Worm (Caenorhabditis elegans) whole organism, early embryonic: ENCODE data around the gene htp-1.

ENCODE experiments used
- B0310.2 ChIP-seq: sonication (generic microtip); optimal IDR thresholded peaks from 2 replicates; lab custom pipeline; 2016; ENCODE audit warnings: mild to moderate bottlenecking, missing genetic modification characterization, missing compliant biosample characterization
- F13C5.2 ChIP-seq: sonication (generic microtip); optimal IDR thresholded peaks from 2 replicates; lab custom pipeline; 2017; ENCODE audit warnings: mild to moderate bottlenecking, missing genetic modification characterization, inconsistent platforms, missing compliant biosample characterization
- aly-1 ChIP-seq: sonication (generic microtip); optimal IDR thresholded peaks from 2 replicates; lab custom pipeline; 2016; ENCODE audit warnings: missing genetic modification characterization, missing compliant biosample characterization
- ama-1 ChIP-seq: fragments of 150-350 bp; optimal IDR thresholded peaks from 2 replicates; lab custom pipeline; 2014
- ceh-13 ChIP-seq: fragments of 200-800 bp; sonication (Bioruptor generic); optimal IDR thresholded peaks from 2 replicates; lab custom pipeline; 2018; ENCODE audit warnings: mild to moderate bottlenecking, missing genetic modification characterization, missing compliant biosample characterization
- ceh-36 ChIP-seq: sonication (generic microtip); optimal IDR thresholded peaks from 2 replicates; lab custom pipeline; 2016; ENCODE audit warnings: missing genetic modification characterization, inconsistent platforms, missing compliant biosample characterization
- ets-7 ChIP-seq: sonication (generic microtip); optimal IDR thresholded peaks from 2 replicates; lab custom pipeline; 2016; ENCODE audit warnings: missing genotype, missing genetic modification characterization, missing compliant biosample characterization
- flt-1 ChIP-seq: fragments of 200-800 bp; sonication (Bioruptor generic); IDR thresholded peaks from 2 replicates; pipeline ENCODE4 v1.3.6; 2022; ENCODE audit warnings: missing genetic modification characterization, missing compliant biosample characterization
- hmbx-1 ChIP-seq: sonication (generic microtip); optimal IDR thresholded peaks from 2 replicates; lab custom pipeline; 2016; ENCODE audit warnings: mild to moderate bottlenecking, missing genetic modification characterization, missing compliant biosample characterization
- hmg-4 ChIP-seq: fragments of 200-800 bp; sonication (Bioruptor generic); optimal IDR thresholded peaks from 2 replicates; lab custom pipeline; 2018; ENCODE audit warnings: mild to moderate bottlenecking, missing genetic modification characterization, missing compliant biosample characterization
- hnd-1 ChIP-seq: sonication (generic microtip); optimal IDR thresholded peaks from 2 replicates; lab custom pipeline; 2016; ENCODE audit warnings: missing genetic modification characterization, missing compliant biosample characterization
- pes-1 ChIP-seq: fragments of 200-800 bp; sonication (Bioruptor generic); IDR thresholded peaks from 2 replicates; pipeline ENCODE4 v1.3.6; 2022; ENCODE audit warnings: missing genetic modification reagents, missing genetic modification characterization, missing compliant biosample characterization
- scrt-1 ChIP-seq: fragments of 200-800 bp; sonication (Bioruptor generic); IDR thresholded peaks from 2 replicates; pipeline ENCODE4 v1.3.6; 2022; ENCODE audit warnings: missing genetic modification characterization, missing compliant biosample characterization
- sea-1 ChIP-seq: fragments of 200-800 bp; sonication (Bioruptor generic); conservative IDR thresholded peaks from 2 replicates; pipeline ENCODE4 v1.3.6; 2022; ENCODE audit warnings: missing genetic modification characterization, missing compliant biosample characterization
- tbx-11 ChIP-seq: fragments of 200-800 bp; sonication (Bioruptor generic); IDR thresholded peaks from 2 replicates; pipeline ENCODE4 v1.3.6; 2022; ENCODE audit warnings: missing genetic modification characterization, missing compliant biosample characterization
- tbx-37 ChIP-seq: fragments of 200-800 bp; sonication (Bioruptor generic); conservative IDR thresholded peaks from 2 replicates; pipeline ENCODE4 v1.3.6; 2022; ENCODE audit warnings: missing genetic modification reagents, missing genetic modification characterization, missing compliant biosample characterization
- tra-4 ChIP-seq: sonication (generic microtip); optimal IDR thresholded peaks from 2 replicates; lab custom pipeline; 2017; ENCODE audit warnings: missing genetic modification characterization, missing compliant biosample characterization

htp-1 gene

ce11 chrIV:5370914-5371313, 20.4 kb downstream of the htp-1 start:
- TF ChIP-seq tbx-11 (0 out of 2 replicates have a peak, but pooled peaks have one; percentile 45), tbx-37 (GFP tag; lab: Robert Waterston, UW) (0 out of 2 replicates have a peak, but pooled peaks have one; percentile 32), hnd-1 (tag; lab: Kevin White, UChicago) (peak; percentile 25), hmbx-1 (tag; lab: Kevin White, UChicago) (peak; percentile 2), ceh-36 (tag; lab: Kevin White, UChicago) (no peak), tra-4 (tag; lab: Kevin White, UChicago) (no peak), flt-1 (GFP tag; lab: Robert Waterston, UW) (peak; percentile 52; the same call in 1 of the 2 replicates), F13C5.2 (tag; lab: Kevin White, UChicago) (peak; percentile 72), ets-7 (tag; lab: Kevin White, UChicago) (peak; percentile 56), sea-1 (GFP tag; lab: Robert Waterston, UW) (peak; percentile 53; the same call in 1 of the 2 replicates), ama-1 (lab: Kevin White, UChicago) (no peak), pes-1 (GFP tag; lab: Robert Waterston, UW) (peak; percentile 81), scrt-1 (GFP tag; lab: Robert Waterston, UW) (0 out of 2 replicates have a peak, but pooled peaks have one; percentile 33), aly-1 (tag; lab: Kevin White, UChicago) (no peak), B0310.2 (tag; lab: Kevin White, UChicago) (no peak), ceh-13 (GFP tag; lab: Kevin White, UChicago) (peak; percentile 39), hmg-4 (peak; percentile 9)

DNA sequence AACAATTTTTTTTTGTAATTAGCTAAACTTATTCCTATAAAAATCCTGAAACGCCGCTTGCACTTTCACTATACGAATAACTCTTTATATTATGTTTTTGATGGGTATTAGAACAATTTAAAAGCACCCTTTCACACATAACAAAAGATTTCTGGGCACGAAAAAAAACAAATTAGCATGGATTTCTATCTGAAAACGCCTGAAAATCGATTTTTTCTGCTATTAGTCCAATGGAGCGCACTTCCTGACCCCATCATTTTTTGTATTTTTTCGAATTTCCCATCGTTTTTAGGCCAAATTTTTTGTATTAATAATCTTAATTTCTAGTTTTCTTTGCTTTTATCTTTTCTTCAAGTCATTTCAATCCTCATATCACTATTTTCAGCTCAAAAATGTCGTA, 21.9 kb downstream of the htp-1 start, which contains the start of gene F41H10.3:
Gene F41H10.3 (plus strand): TSS at position 388 of the 400 bp plus-strand sequence.
- TF ChIP-seq tbx-37 (GFP tag; lab: Robert Waterston, UW) (no peak), hnd-1 (tag; lab: Kevin White, UChicago) (no peak), ets-7 (tag; lab: Kevin White, UChicago) (no peak), B0310.2 (tag; lab: Kevin White, UChicago) (no peak), hmg-4 (no peak), ceh-36 (tag; lab: Kevin White, UChicago) (no peak), sea-1 (GFP tag; lab: Robert Waterston, UW) (no peak), tbx-11 (no peak), pes-1 (GFP tag; lab: Robert Waterston, UW) (no peak), scrt-1 (GFP tag; lab: Robert Waterston, UW) (no peak), hmbx-1 (tag; lab: Kevin White, UChicago) (no peak)

DNA sequence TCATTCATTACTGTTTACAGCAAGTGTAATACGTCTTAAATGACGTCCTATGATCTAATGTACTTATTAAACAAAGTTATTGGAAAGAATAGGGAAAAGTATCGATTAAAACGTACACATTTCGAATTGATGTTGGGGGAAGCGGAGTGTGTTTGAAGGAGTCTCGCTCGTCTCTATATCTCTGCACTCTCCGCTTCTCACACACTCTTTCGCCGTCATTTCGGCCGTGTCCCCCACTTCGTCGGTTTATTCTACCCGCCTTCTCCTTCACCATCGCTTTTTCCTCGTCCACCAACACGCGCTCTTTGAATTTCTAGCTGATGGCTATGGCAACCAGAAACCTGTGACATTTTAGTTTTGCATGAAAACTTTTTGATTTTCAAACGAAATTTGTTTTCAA, 22.5 kb downstream of the htp-1 start:
- TF ChIP-seq ceh-13 (GFP tag; lab: Kevin White, UChicago) (no peak), tbx-11 (no peak), tbx-37 (GFP tag; lab: Robert Waterston, UW) (no peak), ets-7 (tag; lab: Kevin White, UChicago) (no peak), hmbx-1 (tag; lab: Kevin White, UChicago) (no peak), hmg-4 (no peak), pes-1 (GFP tag; lab: Robert Waterston, UW) (no peak), B0310.2 (tag; lab: Kevin White, UChicago) (no peak), aly-1 (tag; lab: Kevin White, UChicago) (peak; percentile 33)

- TF ChIP-seq hmg-4 (no peak), pes-1 (GFP tag; lab: Robert Waterston, UW) (no peak), ets-7 (tag; lab: Kevin White, UChicago) (no peak), hmbx-1 (tag; lab: Kevin White, UChicago) (no peak), tra-4 (tag; lab: Kevin White, UChicago) (no peak), ceh-36 (tag; lab: Kevin White, UChicago) (no peak), tbx-11 (no peak), ceh-13 (GFP tag; lab: Kevin White, UChicago) (no peak), aly-1 (tag; lab: Kevin White, UChicago) (no peak), flt-1 (GFP tag; lab: Robert Waterston, UW) (no peak), tbx-37 (GFP tag; lab: Robert Waterston, UW) (no peak), ama-1 (lab: Kevin White, UChicago) (no peak), F13C5.2 (tag; lab: Kevin White, UChicago) (no peak), B0310.2 (tag; lab: Kevin White, UChicago) (no peak), sea-1 (GFP tag; lab: Robert Waterston, UW) (no peak), scrt-1 (GFP tag; lab: Robert Waterston, UW) (no peak), hnd-1 (tag; lab: Kevin White, UChicago) (no peak)
Observed at ce11 chrIV:5367899-5368298, 23.5 kb downstream of the htp-1 start.

DNA sequence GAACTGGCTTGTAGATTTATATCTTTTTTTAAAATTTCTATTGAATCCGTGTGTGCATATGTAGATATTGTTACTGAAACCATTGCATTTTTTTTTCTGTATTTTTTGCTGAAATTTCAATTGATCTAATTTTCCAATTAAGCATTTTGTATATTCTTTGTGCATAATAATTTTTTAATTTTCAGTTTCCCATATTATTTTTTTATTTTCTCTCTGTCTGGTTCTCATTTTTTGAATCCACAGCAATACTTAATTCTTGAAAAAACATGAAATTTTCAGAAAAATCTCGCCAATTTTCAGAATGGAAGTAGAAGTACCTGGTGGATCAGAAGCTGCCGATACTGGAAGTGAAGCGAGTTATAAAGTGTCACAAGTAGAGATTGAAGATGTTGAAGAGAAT, 24.8 kb downstream of the htp-1 start, which contains the start of gene sand-1:
Gene sand-1 (plus strand): TSS at position 301 of the 400 bp plus-strand sequence.
- TF ChIP-seq sea-1 (GFP tag; lab: Robert Waterston, UW) (no peak), tbx-37 (GFP tag; lab: Robert Waterston, UW) (no peak), ceh-13 (GFP tag; lab: Kevin White, UChicago) (no peak), aly-1 (tag; lab: Kevin White, UChicago) (no peak), ets-7 (tag; lab: Kevin White, UChicago) (no peak), hnd-1 (tag; lab: Kevin White, UChicago) (no peak), flt-1 (GFP tag; lab: Robert Waterston, UW) (no peak), hmg-4 (no peak), B0310.2 (tag; lab: Kevin White, UChicago) (no peak), ama-1 (lab: Kevin White, UChicago) (no peak), tra-4 (tag; lab: Kevin White, UChicago) (no peak)

DNA sequence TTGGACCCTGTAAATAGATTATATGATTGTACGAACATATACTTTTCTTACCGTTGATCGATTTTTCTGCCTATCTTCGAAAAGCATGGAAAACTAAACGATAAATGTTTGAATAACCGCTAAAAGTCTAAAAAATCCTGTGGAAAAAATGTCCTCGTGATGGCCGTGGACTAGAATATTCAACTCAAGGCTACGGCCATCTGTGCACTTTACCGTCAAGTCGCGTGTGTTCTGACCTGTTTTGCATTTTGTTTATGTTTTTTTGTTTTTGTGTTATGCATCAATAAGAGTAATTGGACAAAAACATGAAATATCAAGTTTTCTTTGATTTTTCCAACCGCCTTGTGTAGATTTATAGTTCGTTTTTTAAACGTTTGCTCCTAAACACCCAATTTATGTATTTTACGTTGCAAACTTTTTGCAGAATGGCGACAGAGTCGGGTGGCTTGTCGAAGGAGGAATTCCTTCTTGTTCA, 27.2 kb downstream of the htp-1 start, which contains the start of the genes hda-6 and F41H10.4:
Gene hda-6 (minus strand): TSS at position 172 of the 475 bp plus-strand sequence.
Gene F41H10.4 (plus strand): TSS at position 425 of the 475 bp plus-strand sequence.
- TF ChIP-seq tra-4 (tag; lab: Kevin White, UChicago), result no peak
- TF ChIP-seq ama-1 (lab: Kevin White, UChicago), result no peak
- no peak for TF ChIP-seq tbx-37 (GFP tag; lab: Robert Waterston, UW)
- no peak for TF ChIP-seq sea-1 (GFP tag; lab: Robert Waterston, UW)
- TF ChIP-seq tbx-11, result no peak
- TF ChIP-seq B0310.2 (tag; lab: Kevin White, UChicago), result no peak
- no peak for TF ChIP-seq ceh-36 (tag; lab: Kevin White, UChicago)
- no peak for TF ChIP-seq hnd-1 (tag; lab: Kevin White, UChicago)
- TF ChIP-seq pes-1 (GFP tag; lab: Robert Waterston, UW), result no peak
- TF ChIP-seq hmg-4, result no peak
- no peak for TF ChIP-seq hmbx-1 (tag; lab: Kevin White, UChicago)
- no peak for TF ChIP-seq scrt-1 (GFP tag; lab: Robert Waterston, UW)
- no peak for TF ChIP-seq ceh-13 (GFP tag; lab: Kevin White, UChicago)
- TF ChIP-seq flt-1 (GFP tag; lab: Robert Waterston, UW), result no peak
- no peak for TF ChIP-seq aly-1 (tag; lab: Kevin White, UChicago)
